Fruit fly (Drosophila melanogaster): Measurements from ENCODE around the gene Ntf-2.

DNA sequence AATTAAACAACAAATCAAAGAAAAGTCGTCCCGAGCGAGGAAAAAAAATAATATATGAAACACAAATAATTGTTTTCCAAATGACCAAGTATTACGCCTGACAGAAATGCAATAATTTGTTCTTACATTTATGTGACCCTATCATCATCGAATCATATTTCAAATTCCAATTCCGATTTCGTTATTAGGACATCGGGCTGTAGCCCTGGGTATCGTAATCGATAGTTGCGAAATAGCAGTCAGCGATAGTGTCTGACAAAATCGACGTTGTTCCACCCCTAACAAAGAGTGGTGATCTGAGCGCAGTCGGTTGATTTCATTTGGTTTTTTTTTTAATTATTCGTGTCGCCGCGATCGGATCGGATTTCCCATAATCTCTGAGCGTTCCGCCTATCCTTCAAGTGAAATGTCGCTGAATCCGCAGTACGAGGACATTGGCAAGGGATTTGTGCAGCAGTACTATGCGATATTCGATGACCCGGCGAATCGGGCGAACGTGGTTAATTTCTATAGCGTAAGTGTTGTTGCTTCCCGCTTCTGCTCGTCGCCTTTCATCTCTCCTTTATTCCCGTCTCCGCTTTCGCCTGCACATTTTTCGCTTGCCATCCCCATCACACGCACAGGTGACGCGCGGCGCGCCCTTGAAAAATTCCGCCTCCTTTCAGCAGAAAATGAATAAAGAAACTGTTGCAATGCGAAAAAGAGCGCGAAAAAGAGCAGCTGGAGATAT, at the start of gene Ntf-2:
- TF ChIP-seq CG33017 (tag; optimal IDR thresholded peaks at IDR 0.05) (no peak), CG12768 (GFP tag; optimal IDR thresholded peaks at IDR 0.05) (no peak), CG5204 (GFP tag; optimal IDR thresholded peaks at IDR 0.05) (no peak), ovo (GFP tag; optimal IDR thresholded peaks at IDR 0.05) (no peak), pad (GFP tag; optimal IDR thresholded peaks at IDR 0.05) (no peak)
